Worm (Caenorhabditis elegans): ENCODE measurements around the gene col-166.
A peak's percentile ranks its signal among the peaks of the same experiment; 100 is the strongest.

The col-166 gene

ce11 chrX:6238973-6239372 lies 40.8 kb upstream of the col-166 start, which contains the start of gene rml-3:
TSS of gene rml-3 (minus strand) at chrX:6239065.
- TF ChIP-seq fkh-10 (GFP tag; optimal IDR thresholded peaks at IDR 0.05) (no peak), unc-62 (GFP tag; optimal IDR thresholded peaks at IDR 0.05) (no peak), lsy-12 (tag; optimal IDR thresholded peaks at IDR 0.05) (no peak), ztf-11 (tag; optimal IDR thresholded peaks at IDR 0.05) (no peak), nhr-23 (tag; optimal IDR thresholded peaks at IDR 0.05) (peak; percentile 74), nhr-43 (tag; optimal IDR thresholded peaks at IDR 0.05; ENCODE audit: poor library complexity, severe bottlenecking) (no peak)

ce11 chrX:6239927-6240639 lies 39.7 kb upstream of the col-166 start:
- TF ChIP-seq nhr-12 (tag; optimal IDR thresholded peaks at IDR 0.05), result no peak
- peak; percentile 12 for TF ChIP-seq lin-15B (tag; optimal IDR thresholded peaks at IDR 0.05)
- peak; percentile 43 for TF ChIP-seq nfya-1 (tag; optimal IDR thresholded peaks at IDR 0.05; ENCODE audit: insufficient read depth)
- TF ChIP-seq egl-27 (tag; optimal IDR thresholded peaks at IDR 0.05), result no peak
- peak; percentile 62 for TF ChIP-seq hmg-11 (tag; optimal IDR thresholded peaks at IDR 0.05)
- TF ChIP-seq fkh-2 (tag; optimal IDR thresholded peaks at IDR 0.05), result no peak
- TF ChIP-seq pha-4 (tag; optimal IDR thresholded peaks at IDR 0.05), result peak; percentile 74
- no peak for TF ChIP-seq zag-1 (tag; optimal IDR thresholded peaks at IDR 0.05)
- TF ChIP-seq fos-1 (tag; optimal IDR thresholded peaks at IDR 0.05), result no peak

DNA sequence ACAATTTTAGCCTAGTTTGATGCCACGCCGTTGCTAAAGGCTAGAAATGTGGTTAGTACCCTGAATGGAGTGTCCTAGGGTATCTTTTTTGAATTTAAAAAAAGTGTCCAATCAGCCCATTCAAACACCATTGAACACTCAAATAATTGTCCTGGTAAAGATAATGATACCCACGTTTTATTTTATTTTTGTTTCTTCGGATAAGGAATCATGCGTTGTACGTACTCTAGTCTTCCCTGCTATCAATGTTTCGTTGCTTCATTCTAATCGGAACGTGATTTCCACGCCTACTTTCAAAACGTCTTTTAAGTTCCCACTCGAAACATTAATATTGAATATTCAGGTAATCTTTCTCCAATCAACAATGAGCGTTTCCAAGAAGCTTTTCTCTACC lies 39.2 kb upstream of the col-166 start, which contains the start of gene got-2.2:
Gene got-2.2, plus strand, starts transcription at position 344 of the 394 bp plus-strand sequence.
- TF ChIP-seq nhr-43 (tag; optimal IDR thresholded peaks at IDR 0.05; ENCODE audit: poor library complexity, severe bottlenecking), result peak; percentile 2
- peak; percentile 4 for TF ChIP-seq jun-1 (tag; optimal IDR thresholded peaks at IDR 0.05)
- TF ChIP-seq elt-2 (tag; optimal IDR thresholded peaks at IDR 0.05), result peak; percentile 63
- TF ChIP-seq sea-2 (GFP tag; optimal IDR thresholded peaks at IDR 0.05), result no peak
- no peak for TF ChIP-seq egl-5 (tag; optimal IDR thresholded peaks at IDR 0.05)
- no peak for TF ChIP-seq eor-1 (tag; optimal IDR thresholded peaks at IDR 0.05)
- peak; percentile 95 for TF ChIP-seq pqm-1 (tag; optimal IDR thresholded peaks at IDR 0.05)

ce11 chrX:6245499-6245898 lies 34.3 kb upstream of the col-166 start:
- TF ChIP-seq nhr-11 (tag; optimal IDR thresholded peaks at IDR 0.05) (no peak), pha-4 (tag; optimal IDR thresholded peaks at IDR 0.05) (peak; percentile 25), skn-1 (tag; optimal IDR thresholded peaks at IDR 0.05) (no peak), pqm-1 (tag; optimal IDR thresholded peaks at IDR 0.05) (peak; percentile 13)

DNA sequence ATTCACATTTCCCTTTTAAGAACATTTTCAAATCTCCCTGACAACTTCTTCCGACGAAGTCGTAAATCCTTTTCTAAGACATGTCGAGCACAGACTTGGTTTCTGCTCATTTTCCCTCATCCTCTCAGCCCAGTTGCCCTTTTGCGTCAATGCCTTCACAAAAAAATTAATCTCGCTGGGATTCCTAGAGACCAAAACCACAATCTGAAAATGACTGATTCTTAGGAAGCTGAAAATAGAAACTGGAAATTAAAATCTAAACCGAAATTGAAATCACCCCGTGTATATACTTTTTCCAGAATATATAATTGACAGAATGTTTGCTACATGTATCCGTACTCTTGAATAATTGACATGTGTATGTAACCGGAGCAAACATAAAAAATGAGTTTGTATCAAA lies 32.8 kb upstream of the col-166 start:
- TF ChIP-seq ZK546.5 (tag; optimal IDR thresholded peaks at IDR 0.05) (no peak), fos-1 (tag; optimal IDR thresholded peaks at IDR 0.05) (no peak), nhr-67 (tag; optimal IDR thresholded peaks at IDR 0.05) (no peak), zag-1 (tag; optimal IDR thresholded peaks at IDR 0.05) (no peak), hmg-11 (tag; optimal IDR thresholded peaks at IDR 0.05) (no peak), eor-1 (tag; optimal IDR thresholded peaks at IDR 0.05) (no peak), lin-39 (tag; optimal IDR thresholded peaks at IDR 0.05) (no peak), unc-39 (tag; optimal IDR thresholded peaks at IDR 0.05) (no peak), ceh-82 (tag; optimal IDR thresholded peaks at IDR 0.05) (no peak), mdl-1 (tag; optimal IDR thresholded peaks at IDR 0.05) (no peak), ama-1 (optimal IDR thresholded peaks at IDR 0.05) (no peak), nhr-237 (tag; optimal IDR thresholded peaks at IDR 0.05) (no peak)

DNA sequence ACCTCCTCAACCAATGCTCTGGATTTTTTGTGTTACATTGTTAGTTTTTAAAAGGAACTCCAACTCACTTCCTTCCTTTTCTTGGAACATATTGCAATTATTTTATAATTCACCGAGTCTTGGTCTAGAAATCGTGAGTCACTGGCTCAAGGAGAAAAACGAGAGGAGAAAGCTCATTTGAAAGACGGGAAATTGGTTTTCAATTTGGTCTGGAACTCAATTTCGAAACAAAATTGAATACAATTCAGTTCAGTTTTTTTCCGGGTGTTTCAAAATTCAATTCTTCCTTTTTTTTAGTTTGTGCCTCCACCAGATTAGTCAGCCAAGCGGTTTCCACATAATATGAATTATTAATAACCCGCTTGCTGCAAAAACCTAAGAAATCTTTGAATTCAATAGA lies 31.9 kb upstream of the col-166 start:
- peak; percentile 40 for TF ChIP-seq fkh-10 (GFP tag; optimal IDR thresholded peaks at IDR 0.05)
- no peak for TF ChIP-seq pqm-1 (tag; optimal IDR thresholded peaks at IDR 0.05)
- no peak for TF ChIP-seq ceh-9 (tag; optimal IDR thresholded peaks at IDR 0.05)
- no peak for TF ChIP-seq lsy-12 (tag; optimal IDR thresholded peaks at IDR 0.05)
- no peak for TF ChIP-seq nhr-28 (tag; optimal IDR thresholded peaks at IDR 0.05)
- no peak for TF ChIP-seq nfya-1 (tag; optimal IDR thresholded peaks at IDR 0.05; ENCODE audit: insufficient read depth)
- TF ChIP-seq mdl-1 (tag; optimal IDR thresholded peaks at IDR 0.05), result no peak
